Fruit fly (Drosophila melanogaster) whole organism, embryonic: ENCODE data around the gene rho-5.

ENCODE experiments used
- Adf1 ChIP-seq: fragments of 200-800 bp; sonication (Bioruptor generic); IDR thresholded peaks from 2 replicates; pipeline ENCODE4 v1.3.6; 2022; ENCODE audit warnings: missing biosample characterization, missing genetic modification characterization
- Antp ChIP-seq: fragments of 200-800 bp; sonication (Bioruptor generic); optimal IDR thresholded peaks from 3 replicates; lab custom pipeline; 2016; ENCODE audit warnings: missing biosample characterization, missing genetic modification characterization
- B-H2 ChIP-seq: fragments of 200-800 bp; sonication (Bioruptor generic); optimal IDR thresholded peaks from 2 replicates; lab custom pipeline; 2018; ENCODE audit warnings: missing biosample characterization, mild to moderate bottlenecking, missing genetic modification characterization
- CG10209 ChIP-seq: fragments of 200-800 bp; sonication (Bioruptor generic); optimal IDR thresholded peaks from 3 replicates; lab custom pipeline; 2017; ENCODE audit warnings: missing biosample characterization, mild to moderate bottlenecking, missing genetic modification characterization, missing genetic modification reagents
- CG10979 ChIP-seq: fragments of 200-800 bp; sonication (Bioruptor generic); optimal IDR thresholded peaks from 2 replicates; lab custom pipeline; 2018; ENCODE audit warnings: missing biosample characterization, mild to moderate bottlenecking, missing genetic modification characterization, moderate library complexity
- CG11247 ChIP-seq: fragments of 200-800 bp; sonication (Bioruptor generic); IDR thresholded peaks from 2 replicates; pipeline ENCODE4 v1.3.6; 2022; ENCODE audit warnings: missing biosample characterization, missing genetic modification characterization
- CG12299 ChIP-seq: fragments of 200-800 bp; sonication (Bioruptor generic); optimal IDR thresholded peaks from 2 replicates; lab custom pipeline; 2018; ENCODE audit warnings: missing biosample characterization, mild to moderate bottlenecking, missing genetic modification characterization
- CG12942 ChIP-seq: fragments of 200-800 bp; sonication (Bioruptor generic); optimal IDR thresholded peaks from 3 replicates; lab custom pipeline; 2016; ENCODE audit warnings: missing biosample characterization, missing genetic modification characterization
- CG13775 ChIP-seq: fragments of 200-800 bp; sonication (Bioruptor generic); optimal IDR thresholded peaks from 3 replicates; lab custom pipeline; 2017; ENCODE audit warnings: missing biosample characterization, mild to moderate bottlenecking, missing genetic modification characterization
- CG14710 ChIP-seq: fragments of 200-800 bp; sonication (Bioruptor generic); optimal IDR thresholded peaks from 3 replicates; lab custom pipeline; 2019; ENCODE audit warnings: missing biosample characterization, mild to moderate bottlenecking, missing genetic modification characterization, moderate library complexity
- CG1603 ChIP-seq: fragments of 200-800 bp; sonication (Bioruptor generic); optimal IDR thresholded peaks from 2 replicates; lab custom pipeline; 2019; ENCODE audit warnings: missing biosample characterization, mild to moderate bottlenecking, missing genetic modification characterization, moderate library complexity
- CG17829 ChIP-seq: fragments of 200-800 bp; optimal IDR thresholded peaks from 2 replicates; lab custom pipeline; 2019; ENCODE audit warnings: missing biosample characterization, mild to moderate bottlenecking, missing genetic modification characterization, moderate library complexity
- CG30020 ChIP-seq: fragments of 200-800 bp; optimal IDR thresholded peaks from 2 replicates; lab custom pipeline; 2019; ENCODE audit warnings: missing biosample characterization, mild to moderate bottlenecking, missing genetic modification characterization, moderate library complexity
- CG3281 ChIP-seq: fragments of 200-800 bp; sonication (Bioruptor generic); optimal IDR thresholded peaks from 3 replicates; lab custom pipeline; 2017; ENCODE audit warnings: missing biosample characterization, mild to moderate bottlenecking, missing genetic modification characterization
- CG33213 ChIP-seq: fragments of 200-800 bp; sonication (Bioruptor generic); optimal IDR thresholded peaks from 3 replicates; lab custom pipeline; 2016; ENCODE audit warnings: missing biosample characterization, missing genetic modification characterization
- CG34376 ChIP-seq: fragments of 200-800 bp; sonication (Bioruptor generic); optimal IDR thresholded peaks from 2 replicates; lab custom pipeline; 2018; ENCODE audit warnings: missing biosample characterization, mild to moderate bottlenecking, missing genetic modification characterization
- CG3995 ChIP-seq: fragments of 200-800 bp; sonication (Bioruptor generic); optimal IDR thresholded peaks from 3 replicates; lab custom pipeline; 2016; ENCODE audit warnings: missing biosample characterization, missing genetic modification characterization
- CG4404 ChIP-seq: fragments of 200-800 bp; sonication (Bioruptor generic); IDR thresholded peaks from 2 replicates; pipeline ENCODE4 v1.3.6; 2022; ENCODE audit warnings: missing biosample characterization, missing genetic modification characterization
- CG4424 ChIP-seq: fragments of 200-800 bp; sonication (Bioruptor generic); optimal IDR thresholded peaks from 3 replicates; lab custom pipeline; 2016; ENCODE audit warnings: missing biosample characterization, missing genetic modification characterization
- CG6689 ChIP-seq: fragments of 200-800 bp; sonication (Bioruptor generic); IDR thresholded peaks from 2 replicates; pipeline ENCODE4 v1.3.6; 2022; ENCODE audit warnings: missing biosample characterization, missing genetic modification characterization
- CG7271 ChIP-seq: fragments of 200-800 bp; sonication (Bioruptor generic); optimal IDR thresholded peaks from 2 replicates; lab custom pipeline; 2018; ENCODE audit warnings: missing biosample characterization, mild to moderate bottlenecking, missing genetic modification characterization, moderate library complexity
- CG7357 ChIP-seq: fragments of 200-800 bp; sonication (Bioruptor generic); IDR thresholded peaks from 3 replicates; pipeline ENCODE4 v1.3.6; 2022; ENCODE audit warnings: missing biosample characterization, missing genetic modification characterization
- CG8924 ChIP-seq: fragments of 200-800 bp; optimal IDR thresholded peaks from 3 replicates; lab custom pipeline; 2019; ENCODE audit warnings: missing biosample characterization, mild to moderate bottlenecking, missing genetic modification characterization, moderate library complexity
- CG8944 ChIP-seq: fragments of 200-800 bp; sonication (Bioruptor generic); optimal IDR thresholded peaks from 3 replicates; lab custom pipeline; 2016; ENCODE audit warnings: missing biosample characterization, missing genetic modification characterization
- CG9876 ChIP-seq: fragments of 200-800 bp; sonication (Bioruptor generic); optimal IDR thresholded peaks from 2 replicates; lab custom pipeline; 2016; ENCODE audit warnings: missing biosample characterization, missing genetic modification characterization
- D19B ChIP-seq: fragments of 200-800 bp; sonication (Bioruptor generic); optimal IDR thresholded peaks from 2 replicates; lab custom pipeline; 2017; ENCODE audit warnings: missing biosample characterization, mild to moderate bottlenecking, missing genetic modification characterization
- Ets97D ChIP-seq: fragments of 200-800 bp; sonication (Bioruptor generic); optimal IDR thresholded peaks from 3 replicates; lab custom pipeline; 2016; ENCODE audit warnings: missing biosample characterization, missing genetic modification characterization
- Hey ChIP-seq: fragments of 200-800 bp; sonication (Bioruptor generic); optimal IDR thresholded peaks from 3 replicates; lab custom pipeline; 2018; ENCODE audit warnings: missing biosample characterization, mild to moderate bottlenecking, missing genetic modification characterization
- NfI ChIP-seq: fragments of 200-800 bp; sonication (Bioruptor generic); optimal IDR thresholded peaks from 3 replicates; lab custom pipeline; 2018; ENCODE audit warnings: missing biosample characterization, mild to moderate bottlenecking, missing genetic modification characterization, moderate library complexity
- Oli ChIP-seq: fragments of 200-800 bp; sonication (Bioruptor generic); optimal IDR thresholded peaks from 2 replicates; lab custom pipeline; 2018; ENCODE audit warnings: missing biosample characterization, mild to moderate bottlenecking, missing genetic modification characterization, moderate library complexity
- Scr ChIP-seq: fragments of 200-800 bp; sonication (Bioruptor generic); IDR thresholded peaks from 2 replicates; pipeline ENCODE4 v1.3.6; 2022; ENCODE audit warnings: missing biosample characterization, missing genetic modification characterization; ENCODE audit not compliant: partially characterized antibody
- Six4 ChIP-seq: fragments of 200-800 bp; sonication (Bioruptor generic); optimal IDR thresholded peaks from 2 replicates; lab custom pipeline; 2016; ENCODE audit warnings: missing biosample characterization, missing genetic modification characterization
- Sry-β ChIP-seq: fragments of 200-800 bp; sonication (Bioruptor generic); optimal IDR thresholded peaks from 2 replicates; lab custom pipeline; 2018; ENCODE audit warnings: missing biosample characterization, mild to moderate bottlenecking, missing genetic modification characterization, moderate library complexity
- az2 ChIP-seq: fragments of 200-800 bp; sonication (Bioruptor generic); optimal IDR thresholded peaks from 3 replicates; lab custom pipeline; 2016; ENCODE audit warnings: missing biosample characterization, missing genetic modification characterization
- bsh ChIP-seq, 2 experiments: fragments of 200-800 bp; sonication (Bioruptor generic); optimal IDR thresholded peaks; 2 replicates each; lab custom pipeline; 2017 to 2018; ENCODE audit warnings: mild to moderate bottlenecking in 2 of 2, missing biosample characterization in 2 of 2, missing genetic modification characterization in 2 of 2, moderate library complexity in 1 of 2
- cad ChIP-seq: fragments of >200 bp; optimal IDR thresholded peaks from 2 replicates; lab custom pipeline; 2017; ENCODE audit warnings: missing biosample characterization, missing genetic modification characterization
- cato ChIP-seq: fragments of 200-800 bp; sonication (Bioruptor generic); optimal IDR thresholded peaks from 2 replicates; lab custom pipeline; 2016; ENCODE audit warnings: missing biosample characterization, missing genetic modification characterization, borderline replicate concordance
- ci ChIP-seq: fragments of 200-800 bp; sonication (Bioruptor generic); IDR thresholded peaks from 3 replicates; pipeline ENCODE4 v1.3.6; 2022; ENCODE audit warnings: missing biosample characterization, missing genetic modification characterization
- fu2 ChIP-seq: fragments of 200-800 bp; sonication (Bioruptor generic); optimal IDR thresholded peaks from 2 replicates; lab custom pipeline; 2016; ENCODE audit warnings: missing biosample characterization, missing genetic modification characterization
- grau ChIP-seq: fragments of 200-800 bp; optimal IDR thresholded peaks from 3 replicates; lab custom pipeline; 2019; ENCODE audit warnings: missing biosample characterization, mild to moderate bottlenecking, missing genetic modification characterization, moderate library complexity
- lilli ChIP-seq: fragments of 200-800 bp; sonication (Bioruptor generic); optimal IDR thresholded peaks from 3 replicates; lab custom pipeline; 2016; ENCODE audit warnings: missing biosample characterization, missing genetic modification characterization
- lov ChIP-seq, 2 experiments: fragments of 200-800 bp in 1 of 2; fragments of >200 bp in 1 of 2; sonication (Bioruptor generic) in 1 of 2; IDR thresholded peaks in 1 of 2; optimal IDR thresholded peaks in 1 of 2; 2 replicates in 1 of 2; 3 replicates in 1 of 2; pipeline versions ENCODE4 v1.3.6 to Lab custom; 2017 to 2022; ENCODE audit warnings: missing biosample characterization in 1 of 2, missing genetic modification characterization in 1 of 2
- maf-S ChIP-seq: fragments of 200-800 bp; sonication (Bioruptor generic); optimal IDR thresholded peaks from 2 replicates; lab custom pipeline; 2016; ENCODE audit warnings: missing biosample characterization, missing genetic modification characterization
- oc ChIP-seq: fragments of 200-800 bp; sonication (Bioruptor generic); optimal IDR thresholded peaks from 2 replicates; lab custom pipeline; 2018; ENCODE audit warnings: missing biosample characterization, mild to moderate bottlenecking, missing genetic modification characterization, moderate library complexity
- pita ChIP-seq: fragments of 200-800 bp; sonication (Bioruptor generic); optimal IDR thresholded peaks from 2 replicates; lab custom pipeline; 2017; ENCODE audit warnings: missing biosample characterization, mild to moderate bottlenecking, missing genetic modification characterization
- row ChIP-seq: fragments of 200-800 bp; sonication (Bioruptor generic); IDR thresholded peaks from 3 replicates; pipeline ENCODE4 v1.3.6; 2022; ENCODE audit warnings: missing biosample characterization, missing genetic modification characterization
- sim ChIP-seq: fragments of 200-800 bp; sonication (Bioruptor generic); IDR thresholded peaks from 2 replicates; pipeline ENCODE4 v1.3.6; 2022; ENCODE audit warnings: missing biosample characterization, missing genetic modification characterization
- stc ChIP-seq: fragments of 200-800 bp; sonication (Bioruptor generic); IDR thresholded peaks from 2 replicates; pipeline ENCODE4 v1.3.6; 2022; ENCODE audit warnings: missing biosample characterization, missing genetic modification characterization
- trh ChIP-seq: fragments of 200-800 bp; sonication (Bioruptor generic); optimal IDR thresholded peaks from 2 replicates; lab custom pipeline; 2016; ENCODE audit warnings: missing biosample characterization, missing genetic modification characterization
- wek ChIP-seq: fragments of 200-800 bp; sonication (Bioruptor generic); optimal IDR thresholded peaks from 3 replicates; lab custom pipeline; 2018; ENCODE audit warnings: missing biosample characterization, mild to moderate bottlenecking, missing genetic modification characterization, moderate library complexity

Gene rho-5

dm6 chr2L:10356508-10356907 lies 17.2 kb downstream of the rho-5 start, which contains the start of the genes CtsL4 and ClpP (continued):
- TF ChIP-seq lov (optimal IDR thresholded peaks at IDR 0.05; lab: Kevin White, UChicago) (no peak), lov (GFP tag; IDR thresholded peaks at IDR 0.05; lab: Robert Waterston, UW) (0 out of 3 replicates have a peak, but pooled peaks have one; percentile 9), maf-S (GFP tag; lab: Kevin White, UChicago) (peak; percentile 3), CG12299 (tag; lab: Kevin White, UChicago) (peak; percentile 39), CG6689 (GFP tag; lab: Robert Waterston, UW) (0 out of 2 replicates have a peak, but pooled peaks have one; percentile 21), Hey (tag; lab: Kevin White, UChicago) (no peak), CG13775 (GFP tag; lab: Kevin White, UChicago) (peak; percentile 37), ci (GFP tag; lab: Robert Waterston, UW) (peak; percentile 49; the same call in 1 of the 3 replicates), lilli (GFP tag; lab: Kevin White, UChicago) (peak; percentile 60), CG14710 (peak; percentile 67), CG9876 (GFP tag; lab: Kevin White, UChicago) (no peak), stc (GFP tag; lab: Robert Waterston, UW) (0 out of 2 replicates have a peak, but pooled peaks have one; percentile 23), CG7357 (GFP tag; lab: Robert Waterston, UW) (peak; percentile 39; the same call in 2 of the 3 replicates), NfI (GFP tag; lab: Kevin White, UChicago) (peak; percentile 18), grau (tag; lab: Kevin White, UChicago) (peak; percentile 60), CG34376 (GFP tag; lab: Kevin White, UChicago) (peak; percentile 3), sim (GFP tag; lab: Robert Waterston, UW) (no peak), pita (GFP tag; lab: Kevin White, UChicago) (no peak), Six4 (peak; percentile 37), CG30020 (tag; lab: Kevin White, UChicago) (peak; percentile 100), CG11247 (no peak), wek (peak; percentile 97), row (GFP tag; lab: Robert Waterston, UW) (peak; percentile 86), oc (no peak), Antp (peak; percentile 48), CG10209 (peak; percentile 24), CG3995 (GFP tag; lab: Kevin White, UChicago) (peak; percentile 27), Oli (tag; lab: Kevin White, UChicago) (peak; percentile 45), CG33213 (GFP tag; lab: Kevin White, UChicago) (peak; percentile 15), Scr (GFP tag; lab: Robert Waterston, UW) (0 out of 2 replicates have a peak, but pooled peaks have one; percentile 23), bsh (GFP tag; optimal IDR thresholded peaks at IDR 0.05; lab: Kevin White, UChicago) (peak in 1 of 2 experiments; percentile 33), CG10979 (tag; lab: Kevin White, UChicago) (peak; percentile 28), cato (GFP tag; lab: Kevin White, UChicago) (peak; percentile 14), Adf1 (GFP tag; lab: Robert Waterston, UW) (no peak), az2 (GFP tag; lab: Kevin White, UChicago) (peak; percentile 52), Sry-β (GFP tag; lab: Kevin White, UChicago) (peak; percentile 21), D19B (GFP tag; lab: Kevin White, UChicago) (peak; percentile 81), CG4404 (GFP tag; lab: Robert Waterston, UW) (0 out of 2 replicates have a peak, but pooled peaks have one; percentile 17), CG4424 (GFP tag; lab: Kevin White, UChicago) (peak; percentile 35), CG1603 (tag; lab: Kevin White, UChicago) (peak; percentile 100), CG17829 (tag; lab: Kevin White, UChicago) (peak; percentile 66), cad (GFP tag; lab: Kevin White, UChicago) (no peak), CG8924 (tag; lab: Kevin White, UChicago) (peak; percentile 59), fu2 (GFP tag; lab: Kevin White, UChicago) (peak; percentile 8), CG8944 (GFP tag; lab: Kevin White, UChicago) (peak; percentile 20), B-H2 (GFP tag; lab: Kevin White, UChicago) (peak; percentile 55), Ets97D (GFP tag; lab: Kevin White, UChicago) (peak; percentile 43), CG12942 (peak; percentile 1), CG3281 (GFP tag; lab: Kevin White, UChicago) (peak; percentile 4), CG7271 (tag; lab: Kevin White, UChicago) (peak; percentile 8), trh (GFP tag; lab: Kevin White, UChicago) (no peak)
